Fruit fly (Drosophila melanogaster): Measurements from ENCODE around the gene mRpL11.

The mRpL11 gene

DNA sequence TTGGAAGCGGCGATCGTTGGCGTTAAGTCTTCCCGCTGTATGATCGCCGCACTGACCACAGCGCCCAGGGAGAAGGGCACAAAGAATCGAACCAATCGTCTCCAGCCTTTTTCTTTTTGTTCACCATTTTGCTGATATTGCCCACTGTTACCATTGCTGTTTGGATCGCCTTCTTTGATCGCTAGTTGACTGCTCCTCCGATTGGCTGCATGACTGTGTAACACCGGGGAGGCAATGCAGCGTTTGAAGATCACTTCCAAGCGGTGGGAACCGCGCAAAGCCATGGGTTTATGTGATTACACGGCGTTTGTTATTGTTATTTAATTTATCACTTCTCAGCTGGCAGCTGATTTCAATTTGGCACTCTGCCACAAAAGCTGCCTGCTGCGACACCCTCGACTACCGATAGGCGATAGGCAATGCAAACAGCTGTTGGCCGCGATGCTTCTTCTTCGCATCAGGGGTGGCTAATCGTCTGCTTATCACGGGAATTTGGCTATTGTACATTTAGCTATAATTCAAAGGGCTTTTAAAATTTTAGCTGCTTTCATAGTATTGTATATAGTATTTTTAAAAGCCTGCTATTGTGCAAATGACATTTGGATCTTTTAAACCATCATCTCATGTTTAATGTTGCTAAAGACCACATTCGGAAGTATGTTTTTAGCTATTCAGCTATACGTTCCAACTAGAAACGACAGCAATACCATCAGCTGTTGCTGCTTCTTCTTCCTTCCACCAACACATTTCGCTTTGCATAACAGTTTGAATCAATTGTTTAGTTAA, at the start of gene mRpL11, which contains the start of gene HtrA2 (continued):
- TF ChIP-seq phol (tag; optimal IDR thresholded peaks at IDR 0.05) (peak; percentile 68), CG6254 (GFP tag; optimal IDR thresholded peaks at IDR 0.05) (no peak), Hey (tag; optimal IDR thresholded peaks at IDR 0.05) (no peak), CG9797 (GFP tag; optimal IDR thresholded peaks at IDR 0.05) (peak; percentile 31), eve (GFP tag; optimal IDR thresholded peaks at IDR 0.05) (no peak), CG13624 (GFP tag; optimal IDR thresholded peaks at IDR 0.05) (peak; percentile 72), lilli (GFP tag; optimal IDR thresholded peaks at IDR 0.05) (peak; percentile 73), fd96Cb (tag; optimal IDR thresholded peaks at IDR 0.05) (peak; percentile 19), CG4617 (GFP tag; optimal IDR thresholded peaks at IDR 0.05; ENCODE audit: borderline replicate concordance) (peak; percentile 72), dmrt11E (tag; optimal IDR thresholded peaks at IDR 0.05) (peak; percentile 43), CG3163 (GFP tag; optimal IDR thresholded peaks at IDR 0.05) (peak; percentile 52), Dip3 (GFP tag; optimal IDR thresholded peaks at IDR 0.05) (peak; percentile 41), ara (GFP tag; IDR thresholded peaks at IDR 0.05) (no peak), ssp (GFP tag; IDR thresholded peaks at IDR 0.05) (peak; percentile 51; the same call in 1 of the 2 replicates), unc-4 (GFP tag; IDR thresholded peaks at IDR 0.05; ENCODE audit: partially characterized antibody) (0 out of 2 replicates have a peak, but pooled peaks have one; percentile 31), Med (GFP tag) (peak; percentile 88), cato (GFP tag; optimal IDR thresholded peaks at IDR 0.05; ENCODE audit: borderline replicate concordance) (no peak), Sry-β (GFP tag; optimal IDR thresholded peaks at IDR 0.05) (peak; percentile 100), nom (GFP tag; optimal IDR thresholded peaks at IDR 0.05) (no peak), mam (GFP tag; optimal IDR thresholded peaks at IDR 0.05) (peak; percentile 83), Usf (GFP tag; optimal IDR thresholded peaks at IDR 0.05) (peak; percentile 50), MBD-R2 (GFP tag; IDR thresholded peaks at IDR 0.05) (peak; percentile 99), CG5245 (GFP tag; optimal IDR thresholded peaks at IDR 0.05) (no peak), CG34422 (GFP tag; IDR thresholded peaks at IDR 0.05) (0 out of 3 replicates have a peak, but pooled peaks have one; percentile 21), Ptx1 (GFP tag; IDR thresholded peaks at IDR 0.05) (no peak; the same call in 1 of the 2 replicates), CG10147 (GFP tag; optimal IDR thresholded peaks at IDR 0.05) (peak; percentile 30), CG10565 (GFP tag; optimal IDR thresholded peaks at IDR 0.05) (no peak), BEAF-32 (GFP tag; optimal IDR thresholded peaks at IDR 0.05) (peak; percentile 65), knrl (GFP tag; IDR thresholded peaks at IDR 0.05; ENCODE audit: partially characterized antibody) (peak; percentile 53), CG12155 (GFP tag; optimal IDR thresholded peaks at IDR 0.05) (peak; percentile 57), CG1603 (tag; optimal IDR thresholded peaks at IDR 0.05) (peak; percentile 48), Hr3 (GFP tag; optimal IDR thresholded peaks at IDR 0.05) (peak; percentile 78), psq (GFP tag; optimal IDR thresholded peaks at IDR 0.05) (peak; percentile 38), Ada2b (GFP tag; IDR thresholded peaks at IDR 0.05) (no peak), lmd (GFP tag; IDR thresholded peaks at IDR 0.05) (peak; percentile 55; the same call in 1 of the 2 replicates), CG3838 (GFP tag; optimal IDR thresholded peaks at IDR 0.05) (no peak), gsb (GFP tag; IDR thresholded peaks at IDR 0.05) (no peak), CG8478 (optimal IDR thresholded peaks at IDR 0.05) (no peak), ttk (GFP tag; IDR thresholded peaks at IDR 0.05) (no peak), sim (GFP tag; IDR thresholded peaks at IDR 0.05) (no peak), da (GFP tag; optimal IDR thresholded peaks at IDR 0.05) (no peak), Sin3A (optimal IDR thresholded peaks at IDR 0.05) (peak; percentile 90), chif (GFP tag; optimal IDR thresholded peaks at IDR 0.05) (peak; percentile 39 to 60), CG14667 (GFP tag; IDR thresholded peaks at IDR 0.05) (no peak), Kr (GFP tag; optimal IDR thresholded peaks at IDR 0.05) (no peak), bbx (GFP tag; IDR thresholded peaks at IDR 0.05; ENCODE audit: partially characterized antibody) (0 out of 2 replicates have a peak, but pooled peaks have one; percentile 49), CG32767 (GFP tag; IDR thresholded peaks at IDR 0.05) (no peak), Awh (GFP tag; IDR thresholded peaks at IDR 0.05) (no peak), CG4707 (GFP tag; optimal IDR thresholded peaks at IDR 0.05) (peak; percentile 97), CG11456 (GFP tag; IDR thresholded peaks at IDR 0.05) (peak; percentile 53; the same call in 2 of the 3 replicates)

Measured in whole organism, embryonic.